Worm (Caenorhabditis elegans) whole organism, midembryonic: ENCODE results near the gene ZK1248.15.

Source experiments
- T22C8.4 ChIP-seq: fragments of 200-800 bp; sonication (Bioruptor generic); IDR thresholded peaks from 2 replicates; pipeline ENCODE4 v1.3.6; 2022; ENCODE audit warnings: missing genetic modification characterization, missing compliant biosample characterization
- klf-2 ChIP-seq: fragments of 200-800 bp; sonication (Bioruptor generic); conservative IDR thresholded peaks from 2 replicates; pipeline ENCODE4 v1.3.6; 2022; ENCODE audit warnings: missing genetic modification reagents, missing genetic modification characterization, missing compliant biosample characterization
- med-1 ChIP-seq: sonication (generic microtip); optimal IDR thresholded peaks from 2 replicates; lab custom pipeline; 2017; ENCODE audit warnings: missing genetic modification characterization, mild to moderate bottlenecking, missing compliant biosample characterization, antibody characterized with exemption, missing genetic modification reagents; ENCODE audit not compliant: insufficient read depth
- ztf-23 ChIP-seq: fragments of 200-800 bp; sonication (Bioruptor generic); IDR thresholded peaks from 2 replicates; pipeline ENCODE4 v1.3.6; 2022; ENCODE audit warnings: missing genetic modification reagents, missing genetic modification characterization, missing compliant biosample characterization
- ztf-29 ChIP-seq: fragments of 200-800 bp; sonication (Bioruptor generic); IDR thresholded peaks from 2 replicates; pipeline ENCODE4 v1.3.6; 2022; ENCODE audit warnings: missing genetic modification reagents, missing genetic modification characterization, missing compliant biosample characterization

ce11 chrII:5836153-5836719 lies 2.1 kb downstream of the ZK1248.15 start, which contains the start of gene fzo-1:
- TF ChIP-seq ztf-23 (GFP tag; lab: Robert Waterston, UW) (peak; percentile 79; the same call in 1 of the 2 replicates), ztf-29 (GFP tag; lab: Robert Waterston, UW) (no peak), med-1 (GFP tag; lab: Kevin White, UChicago) (no peak), T22C8.4 (no peak), klf-2 (GFP tag; lab: Robert Waterston, UW) (0 out of 2 replicates have a peak, but pooled peaks have one; percentile 14)
